Worm (Caenorhabditis elegans) whole organism, midembryonic: Measurements from ENCODE around the gene Y32H12A.8.

Experiments
- T22C8.4 ChIP-seq: fragments of 200-800 bp; sonication (Bioruptor generic); IDR thresholded peaks from 2 replicates; pipeline ENCODE4 v1.3.6; 2022; ENCODE audit warnings: missing genetic modification characterization, missing compliant biosample characterization
- cog-1 ChIP-seq: sonication (generic microtip); optimal IDR thresholded peaks from 2 replicates; lab custom pipeline; 2016; ENCODE audit warnings: missing genetic modification characterization, missing compliant biosample characterization
- flt-1 ChIP-seq: fragments of 200-800 bp; sonication (Bioruptor generic); IDR thresholded peaks from 2 replicates; pipeline ENCODE4 v1.3.6; 2022; ENCODE audit warnings: missing genetic modification characterization, missing compliant biosample characterization
- klf-2 ChIP-seq: fragments of 200-800 bp; sonication (Bioruptor generic); conservative IDR thresholded peaks from 2 replicates; pipeline ENCODE4 v1.3.6; 2022; ENCODE audit warnings: missing genetic modification reagents, missing genetic modification characterization, missing compliant biosample characterization
- med-1 ChIP-seq: sonication (generic microtip); optimal IDR thresholded peaks from 2 replicates; lab custom pipeline; 2017; ENCODE audit warnings: missing genetic modification characterization, mild to moderate bottlenecking, missing compliant biosample characterization, antibody characterized with exemption, missing genetic modification reagents; ENCODE audit not compliant: insufficient read depth
- ref-1 ChIP-seq: fragments of 200-800 bp; sonication (Bioruptor generic); conservative IDR thresholded peaks from 2 replicates; pipeline ENCODE4 v1.3.6; 2022; ENCODE audit warnings: missing genetic modification reagents, missing genetic modification characterization, missing compliant biosample characterization
- tab-1 ChIP-seq: fragments of 200-800 bp; sonication (Bioruptor generic); IDR thresholded peaks from 2 replicates; pipeline ENCODE4 v1.3.6; 2022; ENCODE audit warnings: missing genetic modification characterization, missing compliant biosample characterization
- ztf-23 ChIP-seq: fragments of 200-800 bp; sonication (Bioruptor generic); IDR thresholded peaks from 2 replicates; pipeline ENCODE4 v1.3.6; 2022; ENCODE audit warnings: missing genetic modification reagents, missing genetic modification characterization, missing compliant biosample characterization
- ztf-29 ChIP-seq: fragments of 200-800 bp; sonication (Bioruptor generic); IDR thresholded peaks from 2 replicates; pipeline ENCODE4 v1.3.6; 2022; ENCODE audit warnings: missing genetic modification reagents, missing genetic modification characterization, missing compliant biosample characterization

The Y32H12A.8 gene

ce11 chrIII:5380554-5380953 is 25.3 kb downstream of the Y32H12A.8 start:
- no peak for TF ChIP-seq ref-1 (GFP tag; lab: Robert Waterston, UW)
- no peak for TF ChIP-seq klf-2 (GFP tag; lab: Robert Waterston, UW)
- no peak for TF ChIP-seq tab-1
- no peak for TF ChIP-seq ztf-29 (GFP tag; lab: Robert Waterston, UW)
- TF ChIP-seq ztf-23 (GFP tag; lab: Robert Waterston, UW): no peak
- TF ChIP-seq T22C8.4 (GFP tag; lab: Robert Waterston, UW): no peak
- TF ChIP-seq med-1 (GFP tag; lab: Kevin White, UChicago): no peak

ce11 chrIII:5379879-5380331 is 25.9 kb downstream of the Y32H12A.8 start, which contains the start of gene paqr-2:
Gene paqr-2 (minus strand): TSS chrIII:5379929.
- TF ChIP-seq ref-1 (GFP tag; lab: Robert Waterston, UW) (no peak), med-1 (GFP tag; lab: Kevin White, UChicago) (no peak), flt-1 (GFP tag; lab: Robert Waterston, UW) (no peak), ztf-23 (GFP tag; lab: Robert Waterston, UW) (no peak), klf-2 (GFP tag; lab: Robert Waterston, UW) (no peak), tab-1 (no peak), T22C8.4 (GFP tag; lab: Robert Waterston, UW) (no peak), ztf-29 (GFP tag; lab: Robert Waterston, UW) (no peak), cog-1 (tag; lab: Kevin White, UChicago) (no peak)

ce11 chrIII:5375001-5375532 is 30.8 kb downstream of the Y32H12A.8 start:
- TF ChIP-seq flt-1 (GFP tag; lab: Robert Waterston, UW) (no peak), klf-2 (GFP tag; lab: Robert Waterston, UW) (no peak), cog-1 (tag; lab: Kevin White, UChicago) (no peak), ref-1 (GFP tag; lab: Robert Waterston, UW) (no peak), med-1 (GFP tag; lab: Kevin White, UChicago) (no peak), T22C8.4 (GFP tag; lab: Robert Waterston, UW) (no peak), ztf-29 (GFP tag; lab: Robert Waterston, UW) (no peak), tab-1 (no peak), ztf-23 (GFP tag; lab: Robert Waterston, UW) (no peak)

- TF ChIP-seq tab-1: no peak
- TF ChIP-seq med-1 (GFP tag; lab: Kevin White, UChicago): no peak
- TF ChIP-seq flt-1 (GFP tag; lab: Robert Waterston, UW): no peak
- no peak for TF ChIP-seq klf-2 (GFP tag; lab: Robert Waterston, UW)
- no peak for TF ChIP-seq ztf-29 (GFP tag; lab: Robert Waterston, UW)
- TF ChIP-seq ref-1 (GFP tag; lab: Robert Waterston, UW): no peak
- TF ChIP-seq T22C8.4 (GFP tag; lab: Robert Waterston, UW): no peak
- no peak for TF ChIP-seq cog-1 (tag; lab: Kevin White, UChicago)
- TF ChIP-seq ztf-23 (GFP tag; lab: Robert Waterston, UW): no peak
Measured at ce11 chrIII:5373715-5374114, 32.1 kb downstream of the Y32H12A.8 start.

ce11 chrIII:5372884-5373283 is 33.0 kb downstream of the Y32H12A.8 start:
- TF ChIP-seq ztf-29 (GFP tag; lab: Robert Waterston, UW): no peak
- TF ChIP-seq cog-1 (tag; lab: Kevin White, UChicago): no peak
- no peak for TF ChIP-seq T22C8.4 (GFP tag; lab: Robert Waterston, UW)
- TF ChIP-seq tab-1: no peak
- no peak for TF ChIP-seq ztf-23 (GFP tag; lab: Robert Waterston, UW)
- TF ChIP-seq med-1 (GFP tag; lab: Kevin White, UChicago): no peak
- TF ChIP-seq flt-1 (GFP tag; lab: Robert Waterston, UW): no peak
- TF ChIP-seq klf-2 (GFP tag; lab: Robert Waterston, UW): no peak
- no peak for TF ChIP-seq ref-1 (GFP tag; lab: Robert Waterston, UW)

- TF ChIP-seq ref-1 (GFP tag; lab: Robert Waterston, UW) (no peak), klf-2 (GFP tag; lab: Robert Waterston, UW) (no peak), ztf-29 (GFP tag; lab: Robert Waterston, UW) (no peak), T22C8.4 (GFP tag; lab: Robert Waterston, UW) (no peak), ztf-23 (GFP tag; lab: Robert Waterston, UW) (no peak), flt-1 (GFP tag; lab: Robert Waterston, UW) (no peak), tab-1 (no peak), cog-1 (tag; lab: Kevin White, UChicago) (no peak), med-1 (GFP tag; lab: Kevin White, UChicago) (no peak)
Measured at ce11 chrIII:5371226-5371926, 34.5 kb downstream of the Y32H12A.8 start, which contains the start of gene szy-2. Gene szy-2 (minus strand): TSS chrIII:5371276.

ce11 chrIII:5367995-5368899 is 37.6 kb downstream of the Y32H12A.8 start, which contains the start of gene dhs-9:
Gene dhs-9 (minus strand): TSS chrIII:5368045.
- TF ChIP-seq ztf-29 (GFP tag; lab: Robert Waterston, UW): no peak
- TF ChIP-seq flt-1 (GFP tag; lab: Robert Waterston, UW): no peak
- TF ChIP-seq klf-2 (GFP tag; lab: Robert Waterston, UW): no peak
- no peak for TF ChIP-seq med-1 (GFP tag; lab: Kevin White, UChicago)
- TF ChIP-seq tab-1: no peak
- no peak for TF ChIP-seq ref-1 (GFP tag; lab: Robert Waterston, UW)
- no peak for TF ChIP-seq T22C8.4 (GFP tag; lab: Robert Waterston, UW)
- TF ChIP-seq cog-1 (tag; lab: Kevin White, UChicago): no peak
- TF ChIP-seq ztf-23 (GFP tag; lab: Robert Waterston, UW): no peak

ce11 chrIII:5361909-5362308 is 43.9 kb downstream of the Y32H12A.8 start, which contains the start of gene Y32H12A.1:
Gene Y32H12A.1 (plus strand): TSS chrIII:5362209.
- TF ChIP-seq ref-1 (GFP tag; lab: Robert Waterston, UW): no peak
- no peak for TF ChIP-seq cog-1 (tag; lab: Kevin White, UChicago)
- TF ChIP-seq klf-2 (GFP tag; lab: Robert Waterston, UW): no peak
- no peak for TF ChIP-seq ztf-23 (GFP tag; lab: Robert Waterston, UW)
- no peak for TF ChIP-seq ztf-29 (GFP tag; lab: Robert Waterston, UW)
- no peak for TF ChIP-seq med-1 (GFP tag; lab: Kevin White, UChicago)
- TF ChIP-seq flt-1 (GFP tag; lab: Robert Waterston, UW): no peak
- no peak for TF ChIP-seq T22C8.4 (GFP tag; lab: Robert Waterston, UW)
- TF ChIP-seq tab-1: no peak
